Worm (Caenorhabditis elegans) whole organism, late embryonic: ENCODE data around the gene hot-3.

Experiments
- C08G9.2 ChIP-seq: sonication (generic microtip); optimal IDR thresholded peaks from 2 replicates; lab custom pipeline; 2016; ENCODE audit warnings: mild to moderate bottlenecking, missing genetic modification characterization, moderate library complexity, missing compliant biosample characterization
- C38D4.7 ChIP-seq: fragments of 200-800 bp; sonication (Bioruptor generic); optimal IDR thresholded peaks from 2 replicates; lab custom pipeline; 2018; ENCODE audit warnings: mild to moderate bottlenecking, missing genetic modification characterization, moderate library complexity, missing compliant biosample characterization
- F13H6.1 ChIP-seq: sonication (generic microtip); optimal IDR thresholded peaks from 2 replicates; lab custom pipeline; 2016; ENCODE audit warnings: missing genetic modification characterization, missing compliant biosample characterization
- K02D7.2 ChIP-seq: sonication (generic microtip); optimal IDR thresholded peaks from 2 replicates; lab custom pipeline; 2017; ENCODE audit warnings: mild to moderate bottlenecking, missing genetic modification characterization, missing compliant biosample characterization
- T23F11.4 ChIP-seq: fragments of 200-800 bp; sonication (Bioruptor generic); optimal IDR thresholded peaks from 2 replicates; lab custom pipeline; 2018; ENCODE audit warnings: mild to moderate bottlenecking, missing genetic modification characterization, missing compliant biosample characterization
- Y22D7AL.16 ChIP-seq: sonication (generic microtip); optimal IDR thresholded peaks from 2 replicates; lab custom pipeline; 2016; ENCODE audit warnings: missing genetic modification characterization, missing compliant biosample characterization
- ama-1 ChIP-seq: fragments of 150-350 bp; optimal IDR thresholded peaks from 2 replicates; lab custom pipeline; 2014
- ceh-18 ChIP-seq: sonication (generic microtip); optimal IDR thresholded peaks from 2 replicates; lab custom pipeline; 2016; ENCODE audit warnings: missing genetic modification characterization, missing compliant biosample characterization
- ceh-2 ChIP-seq: sonication (generic microtip); optimal IDR thresholded peaks from 2 replicates; lab custom pipeline; 2016; ENCODE audit warnings: missing genotype, missing genetic modification characterization, missing compliant biosample characterization
- ceh-22 ChIP-seq: sonication (generic microtip); optimal IDR thresholded peaks from 2 replicates; lab custom pipeline; 2017; ENCODE audit warnings: missing biosample characterization, missing genetic modification characterization
- ceh-24 ChIP-seq: sonication (generic microtip); optimal IDR thresholded peaks from 2 replicates; lab custom pipeline; 2016; ENCODE audit warnings: mild to moderate bottlenecking, missing genetic modification characterization, missing compliant biosample characterization
- ceh-34 ChIP-seq: sonication (generic microtip); optimal IDR thresholded peaks from 2 replicates; lab custom pipeline; 2016; ENCODE audit warnings: mild to moderate bottlenecking, missing genetic modification characterization, missing compliant biosample characterization
- ceh-45 ChIP-seq: fragments of 200-800 bp; sonication (Bioruptor generic); IDR thresholded peaks from 2 replicates; pipeline ENCODE4 v1.3.6; 2022; ENCODE audit warnings: missing genetic modification reagents, missing genetic modification characterization, missing compliant biosample characterization
- ceh-6 ChIP-seq: fragments of 200-800 bp; sonication (Bioruptor generic); optimal IDR thresholded peaks from 2 replicates; lab custom pipeline; 2018; ENCODE audit warnings: mild to moderate bottlenecking, missing genetic modification characterization, missing compliant biosample characterization
- ceh-9 ChIP-seq: sonication (generic microtip); optimal IDR thresholded peaks from 2 replicates; lab custom pipeline; 2016; ENCODE audit warnings: mild to moderate bottlenecking, missing genetic modification characterization, inconsistent platforms, missing compliant biosample characterization
- che-1 ChIP-seq: sonication (generic microtip); optimal IDR thresholded peaks from 2 replicates; lab custom pipeline; 2016; ENCODE audit warnings: mild to moderate bottlenecking, missing genetic modification characterization, missing compliant biosample characterization
- dmd-4 ChIP-seq: sonication (generic microtip); optimal IDR thresholded peaks from 2 replicates; lab custom pipeline; 2016; ENCODE audit warnings: borderline replicate concordance, missing genetic modification characterization, missing compliant biosample characterization
- dve-1 ChIP-seq: sonication (generic microtip); optimal IDR thresholded peaks from 2 replicates; lab custom pipeline; 2017; ENCODE audit warnings: antibody characterized with exemption, mild to moderate bottlenecking, missing genetic modification characterization, missing compliant biosample characterization
- elt-4 ChIP-seq: sonication (generic microtip); optimal IDR thresholded peaks from 2 replicates; lab custom pipeline; 2016; ENCODE audit warnings: missing genetic modification characterization, missing compliant biosample characterization
- fkh-10 ChIP-seq: fragments of 150-350 bp; optimal IDR thresholded peaks from 2 replicates; lab custom pipeline; 2014; ENCODE audit warnings: missing biosample characterization, missing genetic modification reagents, missing genetic modification characterization
- gmeb-2 ChIP-seq: sonication (generic microtip); optimal IDR thresholded peaks from 2 replicates; lab custom pipeline; 2016; ENCODE audit warnings: missing genetic modification characterization, inconsistent platforms, missing compliant biosample characterization
- hlh-13 ChIP-seq: fragments of 200-800 bp; sonication (Bioruptor generic); optimal IDR thresholded peaks from 2 replicates; lab custom pipeline; 2018; ENCODE audit warnings: mild to moderate bottlenecking, missing genetic modification characterization, missing compliant biosample characterization
- hlh-15 ChIP-seq: sonication (generic microtip); optimal IDR thresholded peaks from 2 replicates; lab custom pipeline; 2016; ENCODE audit warnings: missing genetic modification characterization, missing compliant biosample characterization
- hlh-30 ChIP-seq: sonication (generic microtip); optimal IDR thresholded peaks from 2 replicates; lab custom pipeline; 2017; ENCODE audit warnings: antibody characterized with exemption, missing genetic modification characterization, missing compliant biosample characterization; ENCODE audit not compliant: insufficient read depth
- hlh-6 ChIP-seq: sonication (generic microtip); optimal IDR thresholded peaks from 2 replicates; lab custom pipeline; 2016; ENCODE audit warnings: missing genotype, missing genetic modification characterization, missing compliant biosample characterization
- hlh-8 ChIP-seq: sonication (generic microtip); optimal IDR thresholded peaks from 2 replicates; lab custom pipeline; 2016; ENCODE audit warnings: missing genotype, missing genetic modification characterization, missing compliant biosample characterization
- madf-2 ChIP-seq: sonication (generic microtip); optimal IDR thresholded peaks from 2 replicates; lab custom pipeline; 2017; ENCODE audit warnings: missing genetic modification characterization, missing compliant biosample characterization
- nfya-1 ChIP-seq: sonication (generic microtip); optimal IDR thresholded peaks from 2 replicates; lab custom pipeline; 2017; ENCODE audit warnings: missing genetic modification characterization, mild to moderate bottlenecking, missing compliant biosample characterization, antibody characterized with exemption, moderate library complexity
- nhr-11 ChIP-seq: fragments of 150-350 bp; optimal IDR thresholded peaks from 2 replicates; lab custom pipeline; 2014; ENCODE audit warnings: missing biosample characterization, missing genetic modification characterization
- npax-4 ChIP-seq: sonication (generic microtip); optimal IDR thresholded peaks from 2 replicates; lab custom pipeline; 2016; ENCODE audit warnings: missing genetic modification characterization, missing compliant biosample characterization
- pag-3 ChIP-seq: sonication (generic microtip); optimal IDR thresholded peaks from 2 replicates; lab custom pipeline; 2016; ENCODE audit warnings: missing compliant biosample characterization, missing genetic modification characterization, borderline replicate concordance
- pha-2 ChIP-seq: sonication (generic microtip); optimal IDR thresholded peaks from 2 replicates; lab custom pipeline; 2017; ENCODE audit warnings: mild to moderate bottlenecking, missing genetic modification characterization, missing compliant biosample characterization
- pha-4 ChIP-seq: fragments of 150-350 bp; optimal IDR thresholded peaks from 2 replicates; lab custom pipeline; 2018; ENCODE audit warnings: missing biosample characterization, missing genetic modification reagents, missing genetic modification characterization
- pqm-1 ChIP-seq: sonication (generic microtip); optimal IDR thresholded peaks from 2 replicates; lab custom pipeline; 2016; ENCODE audit warnings: missing genetic modification characterization, missing compliant biosample characterization
- sdc-2 ChIP-seq: sonication (generic microtip); optimal IDR thresholded peaks from 2 replicates; lab custom pipeline; 2016; ENCODE audit warnings: missing genotype, missing genetic modification characterization, missing compliant biosample characterization
- sox-2 ChIP-seq: fragments of 200-800 bp; sonication (Bioruptor generic); IDR thresholded peaks from 2 replicates; pipeline ENCODE4 v1.3.6; 2022; ENCODE audit warnings: missing genetic modification reagents, missing genetic modification characterization, missing compliant biosample characterization
- syd-9 ChIP-seq: sonication (generic microtip); optimal IDR thresholded peaks from 2 replicates; lab custom pipeline; 2016; ENCODE audit warnings: mild to moderate bottlenecking, missing genetic modification characterization, moderate library complexity, missing compliant biosample characterization
- unc-3 ChIP-seq, 2 experiments: fragments of 200-800 bp in 1 of 2; sonication (Bioruptor generic) in 1 of 2; sonication (generic microtip) in 1 of 2; conservative IDR thresholded peaks in 1 of 2; optimal IDR thresholded peaks in 1 of 2; 2 replicates each; pipeline versions ENCODE4 v1.3.6 to Lab custom; 2016 to 2022; ENCODE audit warnings: missing compliant biosample characterization in 2 of 2, missing genetic modification characterization in 2 of 2, missing genetic modification reagents in 1 of 2
- unc-55 ChIP-seq: sonication (generic microtip); optimal IDR thresholded peaks from 2 replicates; lab custom pipeline; 2017; ENCODE audit warnings: missing biosample characterization, missing genetic modification reagents, missing genetic modification characterization
- unc-86 ChIP-seq: sonication (generic microtip); optimal IDR thresholded peaks from 2 replicates; lab custom pipeline; 2016; ENCODE audit warnings: missing genetic modification characterization, missing compliant biosample characterization
- zip-5 ChIP-seq: sonication (generic microtip); optimal IDR thresholded peaks from 2 replicates; lab custom pipeline; 2016; ENCODE audit warnings: missing genetic modification characterization, missing compliant biosample characterization
- ztf-16 ChIP-seq: sonication (generic microtip); optimal IDR thresholded peaks from 2 replicates; lab custom pipeline; 2017; ENCODE audit warnings: missing genetic modification characterization, missing compliant biosample characterization

The hot-3 gene

DNA sequence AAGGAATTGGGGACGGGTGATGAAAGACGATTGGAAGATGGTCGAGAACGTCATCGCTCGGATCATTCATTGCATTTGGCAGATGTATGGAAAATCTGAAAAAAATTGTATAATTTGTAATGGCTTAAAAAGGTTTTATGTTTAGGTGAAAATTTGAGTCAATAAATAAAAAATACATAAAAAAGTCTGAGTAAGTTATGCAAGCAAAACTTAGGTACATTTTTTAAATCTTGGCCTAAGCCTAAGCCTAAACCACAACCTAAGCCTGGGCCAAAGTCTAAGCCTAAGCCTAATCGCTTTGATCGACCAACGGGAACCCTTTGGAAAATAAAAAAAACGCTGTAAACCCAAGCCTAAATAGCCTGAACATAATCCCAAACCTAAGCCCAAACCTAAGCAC lies at the start of gene hot-3:
Gene hot-3 (minus strand): TSS at position 101 of the 400 bp plus-strand sequence.
- TF ChIP-seq ceh-24 (tag; lab: Kevin White, UChicago) = no peak
- no peak for TF ChIP-seq unc-3 (GFP tag; conservative IDR thresholded peaks at IDR 0.05; lab: Robert Waterston, UW)
- TF ChIP-seq unc-3 (tag; optimal IDR thresholded peaks at IDR 0.05; lab: Kevin White, UChicago) = no peak
- TF ChIP-seq hlh-6 (tag; lab: Kevin White, UChicago) = no peak
- TF ChIP-seq ceh-34 (tag; lab: Kevin White, UChicago) = no peak
- no peak for TF ChIP-seq C38D4.7 (GFP tag; lab: Kevin White, UChicago)
- no peak for TF ChIP-seq fkh-10
- TF ChIP-seq ceh-45 = no peak
- no peak for TF ChIP-seq nhr-11
- no peak for TF ChIP-seq F13H6.1
- no peak for TF ChIP-seq ceh-6 (GFP tag; lab: Kevin White, UChicago)
- TF ChIP-seq ceh-2 (tag; lab: Kevin White, UChicago) = no peak
- TF ChIP-seq T23F11.4 (GFP tag; lab: Kevin White, UChicago) = no peak
- no peak for TF ChIP-seq Y22D7AL.16 (tag; lab: Kevin White, UChicago)
- no peak for TF ChIP-seq pag-3 (tag; lab: Kevin White, UChicago)
- no peak for TF ChIP-seq zip-5 (tag; lab: Kevin White, UChicago)
- no peak for TF ChIP-seq unc-86
- TF ChIP-seq nfya-1 = no peak
- TF ChIP-seq che-1 (tag; lab: Kevin White, UChicago) = no peak
- no peak for TF ChIP-seq hlh-15 (tag; lab: Kevin White, UChicago)

DNA sequence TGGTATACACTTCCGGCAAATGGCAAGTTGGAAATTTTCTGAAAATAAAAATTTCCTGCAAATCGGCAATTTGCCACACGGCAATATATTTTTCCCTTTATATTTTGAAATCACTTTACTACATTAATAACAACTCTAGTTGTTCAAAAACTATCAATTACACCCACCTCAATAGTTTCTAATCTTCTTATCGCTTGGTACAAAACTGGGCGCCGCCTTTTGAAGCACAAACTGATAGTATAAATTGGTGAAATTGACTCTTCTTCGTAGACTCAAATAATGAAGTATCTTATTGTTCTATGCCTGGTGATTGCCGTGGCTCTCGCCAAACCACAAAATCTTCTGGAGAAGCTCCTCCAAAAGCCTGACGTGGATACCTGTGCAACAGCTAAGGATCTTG lies 49.3 kb upstream of the hot-3 start, which contains the start of gene Y39G8B.9:
Gene Y39G8B.9 (plus strand): TSS at position 269 of the 400 bp plus-strand sequence.
- TF ChIP-seq hlh-13 (GFP tag; lab: Kevin White, UChicago) = no peak
- TF ChIP-seq pha-4 (tag; lab: Kevin White, UChicago) = no peak
- TF ChIP-seq che-1 (tag; lab: Kevin White, UChicago) = no peak
- TF ChIP-seq pqm-1 (tag; lab: Kevin White, UChicago) = no peak
- TF ChIP-seq npax-4 (tag; lab: Kevin White, UChicago) = no peak
- no peak for TF ChIP-seq ceh-9
- no peak for TF ChIP-seq hlh-15 (tag; lab: Kevin White, UChicago)
- TF ChIP-seq ceh-24 (tag; lab: Kevin White, UChicago) = no peak
- TF ChIP-seq pha-2 (tag; lab: Kevin White, UChicago) = no peak
- TF ChIP-seq elt-4 = no peak
- no peak for TF ChIP-seq C08G9.2 (tag; lab: Kevin White, UChicago)
- no peak for TF ChIP-seq ceh-6 (GFP tag; lab: Kevin White, UChicago)
- TF ChIP-seq, all 69 proteins: peak for 0

DNA sequence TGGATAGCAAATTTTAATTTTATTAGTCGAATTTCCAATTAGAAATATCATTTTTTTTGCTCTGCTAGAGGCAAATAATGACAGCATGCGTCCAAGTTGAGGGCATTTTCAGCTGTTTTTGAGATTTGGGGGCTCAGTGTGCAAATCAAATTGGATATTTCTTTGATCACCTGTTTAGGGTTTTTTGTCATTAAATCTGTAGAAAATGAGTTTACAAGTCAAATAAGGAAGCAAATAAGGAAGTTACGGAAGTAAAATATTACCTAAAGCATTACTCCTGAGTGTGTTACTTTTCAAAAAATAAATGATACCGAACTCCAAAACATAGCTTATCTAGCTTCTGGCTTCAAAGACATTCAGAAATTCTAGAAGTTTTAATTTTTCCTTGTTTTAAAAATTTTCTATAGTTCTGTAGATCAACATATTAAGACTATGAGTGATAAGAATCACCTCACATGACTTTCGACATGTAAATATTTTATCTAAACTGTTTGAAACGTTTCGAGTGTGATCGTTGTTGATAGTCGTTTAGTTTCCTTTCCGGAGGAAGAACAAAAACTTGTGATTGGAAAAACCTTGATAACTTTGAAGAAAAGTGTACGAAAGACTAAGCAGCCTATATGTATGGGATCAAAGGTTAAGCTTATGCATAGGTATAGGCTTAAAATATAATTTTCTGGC lies 48.1 kb upstream of the hot-3 start, which contains the start of gene sre-48:
Gene sre-48 (minus strand): TSS at position 51 of the 681 bp plus-strand sequence.
- TF ChIP-seq gmeb-2 (tag; lab: Kevin White, UChicago) = no peak

DNA sequence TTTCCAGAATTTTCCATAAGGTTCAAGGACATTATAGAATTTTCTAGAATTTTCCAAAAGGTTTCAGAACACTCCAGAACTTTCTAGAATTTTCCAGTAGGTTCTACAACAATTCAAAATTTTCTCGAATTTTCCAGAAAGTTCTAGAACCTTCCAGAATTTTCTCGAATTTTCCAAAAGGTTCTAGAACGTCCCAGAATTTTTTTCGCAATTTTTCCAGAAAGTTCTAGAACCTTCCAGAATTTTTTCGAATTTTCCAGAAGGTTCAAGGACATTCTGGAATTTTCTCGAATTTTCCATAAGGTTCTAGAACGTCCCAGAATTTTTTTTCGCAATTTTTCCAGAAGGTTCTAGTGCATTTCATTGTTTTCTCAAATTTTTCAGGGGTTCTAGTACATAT lies 45.9 kb upstream of the hot-3 start:
- TF ChIP-seq elt-4 (no peak), ama-1 (lab: Kevin White, UChicago) (no peak), sox-2 (no peak), hlh-30 (tag; lab: Kevin White, UChicago) (no peak), madf-2 (no peak), hlh-15 (tag; lab: Kevin White, UChicago) (no peak)
- TF ChIP-seq, all 69 proteins: peak for 0

DNA sequence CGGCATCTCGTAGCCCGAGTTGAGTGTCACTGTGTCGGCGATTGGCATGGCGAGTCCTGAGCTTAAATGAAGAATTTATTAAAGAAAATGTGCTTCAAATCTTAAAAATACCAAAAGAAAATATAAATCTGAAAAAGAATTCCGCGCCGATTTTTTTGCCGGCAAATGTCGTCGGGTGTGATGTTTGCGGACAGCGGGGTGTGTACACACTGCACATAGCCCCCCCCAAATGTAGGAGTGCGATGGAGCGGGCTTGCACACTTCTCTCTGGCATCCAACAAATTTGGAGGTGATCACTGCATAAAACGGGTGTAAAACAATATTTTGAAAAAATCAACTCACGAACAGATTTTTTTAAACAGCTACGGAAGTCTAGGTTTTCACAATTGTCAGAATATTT lies 44.3 kb upstream of the hot-3 start, which contains the start of gene Y39G8B.2:
Gene Y39G8B.2 (minus strand): TSS at position 61 of the 400 bp plus-strand sequence.
- TF ChIP-seq pha-4 (tag; lab: Kevin White, UChicago) (no peak), hlh-13 (GFP tag; lab: Kevin White, UChicago) (no peak), ceh-2 (tag; lab: Kevin White, UChicago) (no peak), sdc-2 (peak; percentile 9), unc-3 (GFP tag; conservative IDR thresholded peaks at IDR 0.05; lab: Robert Waterston, UW) (no peak), unc-3 (tag; optimal IDR thresholded peaks at IDR 0.05; lab: Kevin White, UChicago) (no peak), ceh-45 (no peak), syd-9 (tag; lab: Kevin White, UChicago) (peak; percentile 52), ceh-24 (tag; lab: Kevin White, UChicago) (no peak), unc-55 (GFP tag; lab: Kevin White, UChicago) (no peak), ceh-22 (tag; lab: Kevin White, UChicago) (no peak), ceh-9 (no peak), ztf-16 (tag; lab: Kevin White, UChicago) (peak; percentile 56), K02D7.2 (no peak), ceh-18 (peak; percentile 65), hlh-8 (tag; lab: Kevin White, UChicago) (no peak), dmd-4 (no peak), hlh-15 (tag; lab: Kevin White, UChicago) (no peak), T23F11.4 (GFP tag; lab: Kevin White, UChicago) (no peak), dve-1 (peak; percentile 59)
